Worm (Caenorhabditis elegans) whole organism, young adult: ENCODE results near the gene clec-206.

Experiments
- C06A6.2 ChIP-seq: fragments of 200-800 bp; sonication (Bioruptor generic); conservative IDR thresholded peaks from 2 replicates; pipeline ENCODE4 v1.3.6; 2022; ENCODE audit warnings: missing genetic modification characterization, missing compliant biosample characterization
- C17E4.6 ChIP-seq: fragments of 200-800 bp; sonication (Bioruptor generic); IDR thresholded peaks from 2 replicates; pipeline ENCODE4 v1.3.6; 2022; ENCODE audit warnings: missing genetic modification reagents, missing genetic modification characterization, missing compliant biosample characterization
- D2030.7 ChIP-seq: fragments of 200-800 bp; sonication (Bioruptor generic); IDR thresholded peaks from 2 replicates; pipeline ENCODE4 v1.3.6; 2022; ENCODE audit warnings: missing genetic modification reagents, missing genetic modification characterization, missing compliant biosample characterization
- F22D6.2 ChIP-seq: sonication (generic microtip); optimal IDR thresholded peaks from 2 replicates; lab custom pipeline; 2016; ENCODE audit warnings: mild to moderate bottlenecking, missing genetic modification characterization, missing compliant biosample characterization
- F39B2.1 ChIP-seq: fragments of 200-800 bp; sonication (Bioruptor generic); IDR thresholded peaks from 2 replicates; pipeline ENCODE4 v1.3.6; 2022; ENCODE audit warnings: missing genetic modification reagents, missing genetic modification characterization, missing compliant biosample characterization
- F49E8.2 ChIP-seq: sonication (generic microtip); optimal IDR thresholded peaks from 3 replicates; lab custom pipeline; 2017; ENCODE audit warnings: missing genetic modification characterization, mild to moderate bottlenecking, missing compliant biosample characterization, antibody characterized with exemption, moderate library complexity; ENCODE audit not compliant: insufficient read depth
- F52B5.7 ChIP-seq: sonication (generic microtip); optimal IDR thresholded peaks from 2 replicates; lab custom pipeline; 2016; ENCODE audit warnings: mild to moderate bottlenecking, missing genetic modification characterization, missing compliant biosample characterization
- K12H6.12 ChIP-seq: fragments of 200-800 bp; sonication (Bioruptor generic); optimal IDR thresholded peaks from 2 replicates; lab custom pipeline; 2018; ENCODE audit warnings: mild to moderate bottlenecking, missing genetic modification characterization, missing compliant biosample characterization
- T26A5.8 ChIP-seq: sonication (generic microtip); optimal IDR thresholded peaks from 2 replicates; lab custom pipeline; 2016; ENCODE audit warnings: missing genetic modification characterization, missing compliant biosample characterization
- Y67H2A.10 ChIP-seq: fragments of 200-800 bp; sonication (Bioruptor generic); conservative IDR thresholded peaks from 2 replicates; pipeline ENCODE4 v1.3.6; 2022; ENCODE audit warnings: missing genetic modification reagents, missing genetic modification characterization, missing compliant biosample characterization
- ZK185.1 ChIP-seq: sonication (generic microtip); optimal IDR thresholded peaks from 2 replicates; lab custom pipeline; 2016; ENCODE audit warnings: mild to moderate bottlenecking, missing genetic modification characterization, missing compliant biosample characterization; ENCODE audit not compliant: poor library complexity, severe bottlenecking
- ama-1 ChIP-seq, 3 experiments: fragments of 150-350 bp in 1 of 3; sonication (generic microtip) in 2 of 3; optimal IDR thresholded peaks; 2 replicates each; lab custom pipeline; 2014 to 2018; ENCODE audit warnings: missing biosample characterization in 2 of 3, missing genetic modification characterization in 2 of 3, missing genetic modification reagents in 2 of 3
- aptf-3 ChIP-seq: fragments of 200-800 bp; sonication (Bioruptor generic); IDR thresholded peaks from 2 replicates; pipeline ENCODE4 v1.3.6; 2022; ENCODE audit warnings: missing genetic modification characterization, missing compliant biosample characterization
- attf-3 ChIP-seq: fragments of 200-800 bp; sonication (Bioruptor generic); conservative IDR thresholded peaks from 2 replicates; pipeline ENCODE4 v1.3.6; 2022; ENCODE audit warnings: missing genetic modification reagents, missing genetic modification characterization, missing compliant biosample characterization
- attf-6 ChIP-seq: fragments of 200-800 bp; sonication (Bioruptor generic); IDR thresholded peaks from 2 replicates; pipeline ENCODE4 v1.3.6; 2022; ENCODE audit warnings: missing genetic modification reagents, missing genetic modification characterization, missing compliant biosample characterization
- bed-1 ChIP-seq: fragments of 200-800 bp; sonication (Bioruptor generic); IDR thresholded peaks from 2 replicates; pipeline ENCODE4 v1.3.6; 2022; ENCODE audit warnings: missing genetic modification reagents, missing genetic modification characterization, missing compliant biosample characterization
- ccch-3 ChIP-seq: fragments of 200-800 bp; sonication (Bioruptor generic); optimal IDR thresholded peaks from 2 replicates; lab custom pipeline; 2018; ENCODE audit warnings: mild to moderate bottlenecking, missing genetic modification characterization, missing compliant biosample characterization
- ceh-91 ChIP-seq: fragments of 200-800 bp; sonication (Bioruptor generic); IDR thresholded peaks from 2 replicates; pipeline ENCODE4 v1.3.6; 2022; ENCODE audit warnings: missing genetic modification reagents, missing genetic modification characterization, missing compliant biosample characterization
- dpff-1 ChIP-seq: sonication (generic microtip); optimal IDR thresholded peaks from 2 replicates; lab custom pipeline; 2017; ENCODE audit warnings: mild to moderate bottlenecking, missing genetic modification characterization, missing compliant biosample characterization
- dpl-1 ChIP-seq: fragments of 150-350 bp; optimal IDR thresholded peaks from 2 replicates; lab custom pipeline; 2014; ENCODE audit warnings: missing biosample characterization, missing genetic modification reagents, missing genetic modification characterization
- hmg-1.2 ChIP-seq: fragments of 200-800 bp; sonication (Bioruptor generic); IDR thresholded peaks from 2 replicates; pipeline ENCODE4 v1.3.6; 2022; ENCODE audit warnings: missing genetic modification reagents, missing genetic modification characterization, missing compliant biosample characterization
- hsf-1 ChIP-seq: fragments of 200-800 bp; sonication (Bioruptor generic); IDR thresholded peaks from 2 replicates; pipeline ENCODE4 v1.3.6; 2022; ENCODE audit warnings: missing genetic modification reagents, missing genetic modification characterization, missing compliant biosample characterization
- lin-26 ChIP-seq: fragments of 200-800 bp; sonication (Bioruptor generic); IDR thresholded peaks from 2 replicates; pipeline ENCODE4 v1.3.6; 2022; ENCODE audit warnings: missing genetic modification reagents, missing genetic modification characterization, missing compliant biosample characterization
- lin-54 ChIP-seq: fragments of 200-800 bp; sonication (Bioruptor generic); optimal IDR thresholded peaks from 2 replicates; lab custom pipeline; 2018; ENCODE audit warnings: mild to moderate bottlenecking, missing genetic modification characterization, missing compliant biosample characterization
- lsl-1 ChIP-seq: fragments of 200-800 bp; sonication (Bioruptor generic); optimal IDR thresholded peaks from 2 replicates; lab custom pipeline; 2018; ENCODE audit warnings: mild to moderate bottlenecking, missing genetic modification characterization, moderate library complexity, missing compliant biosample characterization
- madf-10 ChIP-seq: sonication (generic microtip); optimal IDR thresholded peaks from 2 replicates; lab custom pipeline; 2016; ENCODE audit warnings: mild to moderate bottlenecking, missing genetic modification characterization, missing compliant biosample characterization
- mxl-1 ChIP-seq: sonication (generic microtip); optimal IDR thresholded peaks from 2 replicates; lab custom pipeline; 2016; ENCODE audit warnings: missing genetic modification characterization, missing compliant biosample characterization
- nfya-1 ChIP-seq: sonication (generic microtip); optimal IDR thresholded peaks from 2 replicates; lab custom pipeline; 2017; ENCODE audit warnings: antibody characterized with exemption, missing compliant biosample characterization, missing genetic modification characterization, borderline replicate concordance; ENCODE audit not compliant: insufficient read depth
- nhr-80 ChIP-seq: sonication (generic microtip); optimal IDR thresholded peaks from 2 replicates; lab custom pipeline; 2016; ENCODE audit warnings: missing genetic modification characterization, missing compliant biosample characterization
- rcor-1 ChIP-seq: fragments of 200-800 bp; sonication (Bioruptor generic); IDR thresholded peaks from 2 replicates; pipeline ENCODE4 v1.3.6; 2022; ENCODE audit warnings: missing genetic modification reagents, missing genetic modification characterization, missing compliant biosample characterization
- repo-1 ChIP-seq: sonication (generic microtip); optimal IDR thresholded peaks from 2 replicates; lab custom pipeline; 2017; ENCODE audit warnings: mild to moderate bottlenecking, missing genetic modification characterization, missing compliant biosample characterization
- rpc-1 ChIP-seq, 2 experiments: fragments of 150-350 bp in 1 of 2; sonication (generic microtip) in 1 of 2; optimal IDR thresholded peaks; 2 replicates each; lab custom pipeline; 2014 to 2018; ENCODE audit warnings: missing biosample characterization in 1 of 2, missing genetic modification characterization in 1 of 2, missing genetic modification reagents in 1 of 2, missing genotype in 1 of 2
- snpc-1.3 ChIP-seq: sonication (generic microtip); optimal IDR thresholded peaks from 2 replicates; lab custom pipeline; 2017; ENCODE audit warnings: missing genetic modification characterization, mild to moderate bottlenecking, missing compliant biosample characterization, antibody characterized with exemption, moderate library complexity, missing genotype, missing genetic modification reagents; ENCODE audit not compliant: insufficient read depth
- snpc-4 ChIP-seq, 5 experiments: fragments of 150-350 bp in 1 of 5; sonication (generic microtip) in 4 of 5; optimal IDR thresholded peaks; 2 replicates each; lab custom pipeline; 2014 to 2018; ENCODE audit warnings: missing genetic modification characterization in 5 of 5, missing biosample characterization in 3 of 5, antibody characterized with exemption in 2 of 5, mild to moderate bottlenecking in 2 of 5, missing compliant biosample characterization in 2 of 5, missing genotype in 2 of 5, moderate library complexity in 2 of 5, missing genetic modification reagents in 1 of 5
- sptf-2 ChIP-seq: fragments of 200-800 bp; sonication (Bioruptor generic); optimal IDR thresholded peaks from 2 replicates; lab custom pipeline; 2018; ENCODE audit warnings: mild to moderate bottlenecking, missing genetic modification characterization, missing compliant biosample characterization
- unc-62 ChIP-seq: fragments of 150-350 bp; optimal IDR thresholded peaks from 2 replicates; lab custom pipeline; 2014; ENCODE audit warnings: missing biosample characterization, missing genetic modification reagents, missing genetic modification characterization
- ztf-18 ChIP-seq: sonication (generic microtip); optimal IDR thresholded peaks from 2 replicates; lab custom pipeline; 2016; ENCODE audit warnings: missing genotype, mild to moderate bottlenecking, missing genetic modification characterization, missing compliant biosample characterization
- ztf-25 ChIP-seq: fragments of 200-800 bp; sonication (Bioruptor generic); IDR thresholded peaks from 2 replicates; pipeline ENCODE4 v1.3.6; 2022; ENCODE audit warnings: missing genetic modification reagents, missing genetic modification characterization, missing compliant biosample characterization

clec-206 gene

DNA sequence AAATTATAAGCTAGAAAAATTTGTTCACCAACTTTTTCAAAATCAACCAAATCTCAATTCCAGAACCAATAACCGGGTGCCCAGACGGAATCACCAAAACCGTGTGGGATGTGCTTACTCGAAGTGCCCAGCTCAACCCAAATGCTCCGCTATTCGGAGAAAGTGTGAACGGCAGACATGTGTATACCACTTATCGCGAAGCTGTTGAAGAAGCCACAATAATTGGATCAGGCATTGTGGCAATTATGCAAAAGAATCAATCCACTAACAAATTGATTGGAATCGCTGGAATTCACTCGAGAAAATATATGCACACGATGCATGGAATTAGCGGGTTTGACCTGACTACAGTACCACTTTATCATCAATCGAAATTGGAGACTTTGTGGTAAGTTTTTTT, 34.4 kb downstream of the clec-206 start:
- no peak for TF ChIP-seq mxl-1 (tag; lab: Kevin White, UChicago)
- no peak for TF ChIP-seq D2030.7

DNA sequence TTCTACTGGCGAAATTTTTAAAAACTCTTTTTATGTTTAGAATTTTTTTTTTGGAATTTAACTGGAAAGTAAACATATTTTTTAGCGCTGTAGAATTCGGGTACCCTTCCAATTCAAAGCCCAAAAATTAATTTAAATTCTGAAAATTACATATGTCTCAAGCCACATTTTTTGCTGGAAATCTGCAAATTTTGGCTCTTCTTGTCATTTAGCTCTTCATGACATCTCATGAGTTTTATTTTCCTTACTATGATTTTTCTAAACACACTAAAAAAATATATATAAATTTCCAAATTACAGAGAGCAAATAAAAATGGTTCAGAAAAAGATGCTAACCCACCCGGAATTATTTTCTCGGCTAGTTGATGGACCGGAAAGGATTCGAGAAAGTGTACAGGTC, 34.9 kb downstream of the clec-206 start, which contains the start of gene acs-3:
acs-3 (plus strand) TSS at position 301 of the 400 bp plus-strand sequence.
- no peak for TF ChIP-seq snpc-4 (GFP tag; optimal IDR thresholded peaks at IDR 0.05; lab: Kevin White, UChicago)
- TF ChIP-seq snpc-4 (tag; optimal IDR thresholded peaks at IDR 0.05; lab: Kevin White, UChicago): no peak
- TF ChIP-seq ceh-91 (GFP tag; lab: Robert Waterston, UW): no peak
- no peak for TF ChIP-seq C17E4.6 (GFP tag; lab: Robert Waterston, UW)
- TF ChIP-seq F49E8.2 (tag; lab: Kevin White, UChicago): no peak
- no peak for TF ChIP-seq snpc-1.3 (tag; lab: Kevin White, UChicago)
- TF ChIP-seq ztf-18 (tag; lab: Kevin White, UChicago): no peak
- no peak for TF ChIP-seq rcor-1

DNA sequence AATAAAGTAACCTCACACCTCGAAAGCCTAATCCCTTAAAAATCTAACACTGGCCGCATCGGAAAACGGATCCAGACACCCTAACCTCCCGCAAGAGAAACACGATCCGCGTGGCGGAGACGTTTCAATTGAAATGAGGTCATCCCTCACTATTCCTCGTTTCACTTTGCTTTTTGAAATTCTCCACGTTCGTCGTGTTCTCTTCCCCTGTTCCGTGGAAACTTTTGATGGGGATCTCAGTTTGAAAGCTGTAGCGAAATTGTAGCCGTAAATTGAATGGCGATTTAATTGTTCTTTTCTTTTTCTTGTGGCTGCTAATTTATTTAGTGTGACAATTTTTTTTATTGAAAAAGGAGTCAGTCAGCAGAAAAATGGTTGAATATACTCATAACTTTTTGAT, 35.3 kb downstream of the clec-206 start:
- no peak for TF ChIP-seq unc-62 (GFP tag; lab: Kevin White, UChicago)
- TF ChIP-seq ztf-25 (GFP tag; lab: Robert Waterston, UW): no peak
- no peak for TF ChIP-seq F39B2.1
- no peak for TF ChIP-seq sptf-2 (GFP tag; lab: Kevin White, UChicago)
- no peak for TF ChIP-seq C06A6.2 (GFP tag; lab: Robert Waterston, UW)
- TF ChIP-seq attf-3 (GFP tag; lab: Robert Waterston, UW): no peak
- no peak for TF ChIP-seq dpl-1 (GFP tag; lab: Kevin White, UChicago)
- no peak for TF ChIP-seq T26A5.8 (tag; lab: Kevin White, UChicago)
- no peak for TF ChIP-seq lin-26
- TF ChIP-seq aptf-3 (GFP tag; lab: Robert Waterston, UW): no peak

DNA sequence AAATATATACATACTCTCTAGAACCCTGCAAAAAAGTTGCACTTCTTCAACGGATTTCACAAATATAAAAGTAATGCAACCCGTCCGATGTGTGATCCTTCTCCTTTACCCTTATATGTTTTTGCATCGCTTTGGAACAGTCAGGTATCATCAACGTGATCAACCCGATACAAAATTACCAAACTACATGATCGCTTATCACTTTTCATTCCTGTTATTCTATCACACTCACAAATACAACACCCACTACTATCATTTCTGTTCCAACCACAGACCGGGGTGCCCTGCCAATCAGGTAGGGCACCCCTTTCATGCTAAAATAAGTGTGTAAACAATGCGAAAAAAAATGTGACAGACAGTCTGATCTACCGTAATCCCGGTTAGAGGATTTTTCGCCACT, 37.2 kb downstream of the clec-206 start:
- TF ChIP-seq ZK185.1 (no peak), nhr-80 (tag; lab: Kevin White, UChicago) (peak; percentile 33), mxl-1 (tag; lab: Kevin White, UChicago) (no peak), F22D6.2 (tag; lab: Kevin White, UChicago) (peak; percentile 75), hmg-1.2 (GFP tag; lab: Robert Waterston, UW) (no peak)
- TF ChIP-seq, all 124 proteins: peak for 2

DNA sequence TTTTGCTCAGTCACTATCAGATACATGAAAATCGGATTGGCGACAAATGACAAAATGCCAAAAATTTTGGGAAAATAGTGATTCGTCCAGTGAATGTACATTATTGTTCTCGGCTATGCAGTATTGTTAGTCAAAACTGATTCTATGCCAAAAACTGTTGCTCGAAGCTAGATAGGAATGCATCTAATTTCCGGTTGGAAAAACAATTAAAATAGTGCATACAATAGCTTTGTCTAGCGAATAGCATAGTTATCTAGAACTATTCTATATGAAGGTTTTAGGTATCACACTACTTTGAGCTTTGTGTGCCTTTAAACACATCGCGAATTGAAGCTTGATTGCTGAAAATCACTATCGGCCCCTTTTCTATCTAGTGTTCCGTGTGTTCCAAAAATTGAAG, 39.3 kb downstream of the clec-206 start, which contains the start of gene srj-15:
srj-15 (minus strand) TSS at position 101 of the 400 bp plus-strand sequence.
- TF ChIP-seq snpc-4 (GFP tag; optimal IDR thresholded peaks at IDR 0.05; lab: Kevin White, UChicago): no peak
- no peak for TF ChIP-seq snpc-4 (tag; optimal IDR thresholded peaks at IDR 0.05; lab: Kevin White, UChicago)
- TF ChIP-seq ccch-3 (GFP tag; lab: Kevin White, UChicago): no peak
- TF ChIP-seq K12H6.12 (tag; lab: Kevin White, UChicago): no peak
- TF ChIP-seq lin-54: no peak
- no peak for TF ChIP-seq dpff-1 (tag; lab: Kevin White, UChicago)
- no peak for TF ChIP-seq lsl-1 (GFP tag; lab: Kevin White, UChicago)
- no peak for TF ChIP-seq nfya-1 (tag; lab: Kevin White, UChicago)
- no peak for TF ChIP-seq rpc-1 (optimal IDR thresholded peaks at IDR 0.05; lab: Kevin White, UChicago)
- TF ChIP-seq rpc-1 (tag; optimal IDR thresholded peaks at IDR 0.05; lab: Kevin White, UChicago): no peak
- TF ChIP-seq madf-10 (tag; lab: Kevin White, UChicago): no peak
- TF ChIP-seq attf-6 (GFP tag; lab: Robert Waterston, UW): no peak
- no peak for TF ChIP-seq Y67H2A.10
- TF ChIP-seq hsf-1 (GFP tag; lab: Robert Waterston, UW): no peak
- TF ChIP-seq ama-1 (optimal IDR thresholded peaks at IDR 0.05; lab: Kevin White, UChicago): no peak
- no peak for TF ChIP-seq ama-1 (GFP tag; optimal IDR thresholded peaks at IDR 0.05; lab: Kevin White, UChicago)
- TF ChIP-seq F52B5.7 (tag; lab: Kevin White, UChicago): no peak
- no peak for TF ChIP-seq repo-1
- TF ChIP-seq attf-3 (GFP tag; lab: Robert Waterston, UW): no peak
- no peak for TF ChIP-seq bed-1
- TF ChIP-seq, all 124 proteins: peak for 0
